Worm (Caenorhabditis elegans) whole organism, late embryonic: ENCODE measurements around the gene fbxb-92.

Source experiments
- F13H6.1 ChIP-seq: sonication (generic microtip); optimal IDR thresholded peaks from 2 replicates; lab custom pipeline; 2016; ENCODE audit warnings: missing genetic modification characterization, missing compliant biosample characterization
- ceh-9 ChIP-seq: sonication (generic microtip); optimal IDR thresholded peaks from 2 replicates; lab custom pipeline; 2016; ENCODE audit warnings: mild to moderate bottlenecking, missing genetic modification characterization, inconsistent platforms, missing compliant biosample characterization
- dve-1 ChIP-seq: sonication (generic microtip); optimal IDR thresholded peaks from 2 replicates; lab custom pipeline; 2017; ENCODE audit warnings: antibody characterized with exemption, mild to moderate bottlenecking, missing genetic modification characterization, missing compliant biosample characterization
- ets-4 ChIP-seq: sonication (generic microtip); optimal IDR thresholded peaks from 2 replicates; lab custom pipeline; 2016; ENCODE audit warnings: missing genetic modification characterization, missing compliant biosample characterization
- gmeb-2 ChIP-seq: sonication (generic microtip); optimal IDR thresholded peaks from 2 replicates; lab custom pipeline; 2016; ENCODE audit warnings: missing genetic modification characterization, inconsistent platforms, missing compliant biosample characterization
- pha-4 ChIP-seq: fragments of 150-350 bp; optimal IDR thresholded peaks from 2 replicates; lab custom pipeline; 2018; ENCODE audit warnings: missing biosample characterization, missing genetic modification reagents, missing genetic modification characterization
- pqm-1 ChIP-seq: sonication (generic microtip); optimal IDR thresholded peaks from 2 replicates; lab custom pipeline; 2016; ENCODE audit warnings: missing genetic modification characterization, missing compliant biosample characterization
- unc-3 ChIP-seq, 2 experiments: fragments of 200-800 bp in 1 of 2; sonication (Bioruptor generic) in 1 of 2; sonication (generic microtip) in 1 of 2; conservative IDR thresholded peaks in 1 of 2; optimal IDR thresholded peaks in 1 of 2; 2 replicates each; pipeline versions ENCODE4 v1.3.6 to Lab custom; 2016 to 2022; ENCODE audit warnings: missing compliant biosample characterization in 2 of 2, missing genetic modification characterization in 2 of 2, missing genetic modification reagents in 1 of 2
- unc-42 ChIP-seq: sonication (generic microtip); optimal IDR thresholded peaks from 2 replicates; lab custom pipeline; 2016; ENCODE audit warnings: missing genotype, missing genetic modification characterization, missing compliant biosample characterization
- zip-5 ChIP-seq: sonication (generic microtip); optimal IDR thresholded peaks from 2 replicates; lab custom pipeline; 2016; ENCODE audit warnings: missing genetic modification characterization, missing compliant biosample characterization

- no peak for TF ChIP-seq zip-5 (tag; lab: Kevin White, UChicago)
- no peak for TF ChIP-seq dve-1 (tag; lab: Kevin White, UChicago)
- no peak for TF ChIP-seq gmeb-2 (tag; lab: Kevin White, UChicago)
- TF ChIP-seq ceh-9 (tag; lab: Kevin White, UChicago) = no peak
- no peak for TF ChIP-seq F13H6.1 (tag; lab: Kevin White, UChicago)
- TF ChIP-seq ets-4 (tag; lab: Kevin White, UChicago) = no peak
- no peak for TF ChIP-seq pha-4 (tag; lab: Kevin White, UChicago)
- no peak for TF ChIP-seq unc-3 (GFP tag; conservative IDR thresholded peaks at IDR 0.05; lab: Robert Waterston, UW)
- no peak for TF ChIP-seq unc-3 (tag; optimal IDR thresholded peaks at IDR 0.05; lab: Kevin White, UChicago)
- TF ChIP-seq pqm-1 (tag; lab: Kevin White, UChicago) = no peak
- TF ChIP-seq unc-42 (tag; lab: Kevin White, UChicago) = no peak
These were observed 42.0 kb downstream of the fbxb-92 start, which contains the start of gene srx-108 for ce11 chrII:3705320-3705719.
